Worm (Caenorhabditis elegans) whole organism, L1 larva: ENCODE data around the gene F32D8.4.
A peak's percentile ranks its signal among the peaks of the same experiment; 100 is the strongest.

Experiments
- Y116A8C.19 ChIP-seq: sonication (generic microtip); optimal IDR thresholded peaks from 2 replicates; lab custom pipeline; 2016; ENCODE audit warnings: missing compliant biosample characterization, missing genetic modification characterization, borderline replicate concordance
- aha-1 ChIP-seq: fragments of 150-350 bp; optimal IDR thresholded peaks from 2 replicates; lab custom pipeline; 2014; ENCODE audit warnings: missing biosample characterization, missing genetic modification characterization
- alr-1 ChIP-seq: fragments of 200-800 bp; sonication (Bioruptor generic); optimal IDR thresholded peaks from 2 replicates; lab custom pipeline; 2018; ENCODE audit warnings: borderline replicate concordance, mild to moderate bottlenecking, missing genetic modification characterization, missing compliant biosample characterization
- aly-2 ChIP-seq: fragments of 150-350 bp; optimal IDR thresholded peaks from 2 replicates; lab custom pipeline; 2014; ENCODE audit warnings: missing biosample characterization, missing genetic modification characterization
- ama-1 ChIP-seq: fragments of 150-350 bp; optimal IDR thresholded peaks from 2 replicates; lab custom pipeline; 2014
- blmp-1 ChIP-seq: fragments of 150-350 bp; optimal IDR thresholded peaks from 2 replicates; lab custom pipeline; 2014; ENCODE audit warnings: missing biosample characterization, missing genetic modification characterization
- ceh-8 ChIP-seq: fragments of 200-800 bp; sonication (Bioruptor generic); optimal IDR thresholded peaks from 2 replicates; lab custom pipeline; 2018; ENCODE audit warnings: mild to moderate bottlenecking, missing genetic modification characterization, moderate library complexity, missing compliant biosample characterization
- ceh-88 ChIP-seq: fragments of 200-800 bp; sonication (Bioruptor generic); IDR thresholded peaks from 2 replicates; pipeline ENCODE4 v1.3.6; 2022; ENCODE audit warnings: missing genetic modification characterization, missing compliant biosample characterization
- ces-1 ChIP-seq: fragments of 150-350 bp; optimal IDR thresholded peaks from 2 replicates; lab custom pipeline; 2014; ENCODE audit warnings: missing biosample characterization, missing genetic modification reagents, missing genetic modification characterization
- efl-1 ChIP-seq, 4 experiments: fragments of 150-350 bp; optimal IDR thresholded peaks in 3 of 4; peaks in 1 of 4; 1 replicate in 1 of 4; 2 replicates in 3 of 4; lab custom pipeline; 2014; ENCODE audit warnings: missing biosample characterization in 2 of 4, missing genetic modification characterization in 2 of 4, missing genetic modification reagents in 2 of 4
- elt-3 ChIP-seq, 6 experiments: fragments of 150-350 bp in 1 of 6; sonication (generic microtip); optimal IDR thresholded peaks; 2 replicates each; lab custom pipeline; 2017 to 2018; ENCODE audit warnings: missing biosample characterization in 6 of 6, missing genetic modification characterization in 6 of 6, inconsistent platforms in 1 of 6
- ets-5 ChIP-seq: fragments of 200-800 bp; sonication (Bioruptor generic); IDR thresholded peaks from 2 replicates; pipeline ENCODE4 v1.3.6; 2022; ENCODE audit warnings: missing genetic modification characterization, missing compliant biosample characterization
- fkh-10 ChIP-seq: sonication (generic microtip); optimal IDR thresholded peaks from 2 replicates; lab custom pipeline; 2017; ENCODE audit warnings: missing biosample characterization, missing genetic modification reagents, missing genetic modification characterization
- fkh-4 ChIP-seq: sonication (generic microtip); optimal IDR thresholded peaks from 2 replicates; lab custom pipeline; 2016; ENCODE audit warnings: missing compliant biosample characterization, missing genetic modification characterization, borderline replicate concordance
- hlh-17 ChIP-seq: fragments of 200-800 bp; sonication (Bioruptor generic); optimal IDR thresholded peaks from 2 replicates; lab custom pipeline; 2018; ENCODE audit warnings: missing genetic modification characterization, mild to moderate bottlenecking, missing compliant biosample characterization, moderate library complexity, borderline replicate concordance
- hlh-4 ChIP-seq: sonication (generic microtip); optimal IDR thresholded peaks from 2 replicates; lab custom pipeline; 2016; ENCODE audit warnings: mild to moderate bottlenecking, missing genetic modification characterization, missing compliant biosample characterization
- hpl-2 ChIP-seq: fragments of 150-350 bp; optimal IDR thresholded peaks from 2 replicates; lab custom pipeline; 2014; ENCODE audit warnings: missing biosample characterization, missing genetic modification reagents, missing genetic modification characterization
- jun-1 ChIP-seq: fragments of 150-350 bp; optimal IDR thresholded peaks from 2 replicates; lab custom pipeline; 2014; ENCODE audit warnings: missing biosample characterization, missing genetic modification reagents, missing genetic modification characterization
- lin-14 ChIP-seq: fragments of 200-800 bp; sonication (Bioruptor generic); optimal IDR thresholded peaks from 2 replicates; lab custom pipeline; 2018; ENCODE audit warnings: mild to moderate bottlenecking, missing genetic modification characterization, moderate library complexity, missing compliant biosample characterization
- lin-15B ChIP-seq: fragments of 150-350 bp; sonication (generic microtip); optimal IDR thresholded peaks from 3 replicates; lab custom pipeline; 2014; ENCODE audit warnings: missing biosample characterization, missing genetic modification characterization
- lin-35 ChIP-seq, 2 experiments: fragments of 150-350 bp; optimal IDR thresholded peaks; 2 replicates each; lab custom pipeline; 2014; ENCODE audit warnings: missing biosample characterization in 2 of 2, missing genetic modification characterization in 2 of 2, missing genetic modification reagents in 2 of 2
- lin-39 ChIP-seq: fragments of 150-350 bp; optimal IDR thresholded peaks from 2 replicates; lab custom pipeline; 2014; ENCODE audit warnings: missing biosample characterization, missing genetic modification reagents, missing genetic modification characterization
- mab-9 ChIP-seq: fragments of 200-800 bp; sonication (Bioruptor generic); IDR thresholded peaks from 2 replicates; pipeline ENCODE4 v1.3.6; 2022; ENCODE audit warnings: missing genetic modification reagents, missing genetic modification characterization, missing compliant biosample characterization
- mdl-1 ChIP-seq, 2 experiments: fragments of 150-350 bp; optimal IDR thresholded peaks; 2 replicates each; lab custom pipeline; 2014 to 2017; ENCODE audit warnings: missing biosample characterization in 2 of 2, missing genetic modification characterization in 2 of 2, inconsistent platforms in 1 of 2
- mef-2 ChIP-seq: fragments of 150-350 bp; optimal IDR thresholded peaks from 2 replicates; lab custom pipeline; 2014; ENCODE audit warnings: missing biosample characterization, missing genetic modification characterization
- nhr-11 ChIP-seq: fragments of 150-350 bp; optimal IDR thresholded peaks from 2 replicates; lab custom pipeline; 2014; ENCODE audit warnings: missing biosample characterization, missing genetic modification characterization
- nhr-237 ChIP-seq: fragments of 150-350 bp; optimal IDR thresholded peaks from 2 replicates; lab custom pipeline; 2014; ENCODE audit warnings: missing biosample characterization, missing genetic modification characterization
- nhr-47 ChIP-seq: sonication (generic microtip); optimal IDR thresholded peaks from 2 replicates; lab custom pipeline; 2016; ENCODE audit warnings: mild to moderate bottlenecking, missing genetic modification characterization, moderate library complexity, missing compliant biosample characterization
- nhr-76 ChIP-seq: sonication (generic microtip); optimal IDR thresholded peaks from 2 replicates; lab custom pipeline; 2017; ENCODE audit warnings: missing biosample characterization, missing genetic modification characterization
- nhr-77 ChIP-seq: fragments of 150-350 bp; optimal IDR thresholded peaks from 2 replicates; lab custom pipeline; 2014; ENCODE audit warnings: missing biosample characterization, missing genetic modification characterization
- nhr-84 ChIP-seq: sonication (generic microtip); optimal IDR thresholded peaks from 2 replicates; lab custom pipeline; 2017; ENCODE audit warnings: missing biosample characterization, missing genetic modification characterization
- nhr-85 ChIP-seq: sonication (generic microtip); peaks from one replicate; lab custom pipeline; 2016; ENCODE audit warnings: missing genetic modification characterization, inconsistent platforms, missing compliant biosample characterization
- nhr-90 ChIP-seq: sonication (generic microtip); optimal IDR thresholded peaks from 2 replicates; lab custom pipeline; 2016; ENCODE audit warnings: mild to moderate bottlenecking, missing genetic modification characterization, missing compliant biosample characterization; ENCODE audit not compliant: poor library complexity
- pag-3 ChIP-seq: sonication (generic microtip); optimal IDR thresholded peaks from 2 replicates; lab custom pipeline; 2017; ENCODE audit warnings: missing genetic modification characterization, mild to moderate bottlenecking, missing compliant biosample characterization, antibody characterized with exemption, borderline replicate concordance; ENCODE audit not compliant: insufficient read depth
- pqm-1 ChIP-seq: sonication (generic microtip); optimal IDR thresholded peaks from 3 replicates; lab custom pipeline; 2017; ENCODE audit warnings: missing biosample characterization, missing genetic modification characterization
- rnt-1 ChIP-seq: sonication (generic microtip); optimal IDR thresholded peaks from 2 replicates; lab custom pipeline; 2016; ENCODE audit warnings: mild to moderate bottlenecking, missing genetic modification characterization, moderate library complexity, missing compliant biosample characterization
- snpc-4 ChIP-seq: fragments of 150-350 bp; optimal IDR thresholded peaks from 2 replicates; lab custom pipeline; 2014; ENCODE audit warnings: missing biosample characterization, missing genetic modification characterization
- snu-23 ChIP-seq: sonication (generic microtip); optimal IDR thresholded peaks from 2 replicates; lab custom pipeline; 2016; ENCODE audit warnings: missing genetic modification characterization, missing compliant biosample characterization
- sup-37 ChIP-seq: fragments of 200-800 bp; sonication (Bioruptor generic); optimal IDR thresholded peaks from 2 replicates; lab custom pipeline; 2018; ENCODE audit warnings: mild to moderate bottlenecking, missing genetic modification characterization, missing compliant biosample characterization
- swsn-7 ChIP-seq: sonication (generic microtip); optimal IDR thresholded peaks from 2 replicates; lab custom pipeline; 2016; ENCODE audit warnings: missing genetic modification characterization, missing compliant biosample characterization
- tlp-1 ChIP-seq: fragments of 150-350 bp; optimal IDR thresholded peaks from 2 replicates; lab custom pipeline; 2014; ENCODE audit warnings: missing biosample characterization, missing genetic modification characterization
- unc-98 ChIP-seq: fragments of 200-800 bp; sonication (Bioruptor generic); IDR thresholded peaks from 2 replicates; pipeline ENCODE4 v1.3.6; 2022; ENCODE audit warnings: missing genetic modification characterization, missing compliant biosample characterization
- vab-15 ChIP-seq: sonication (generic microtip); optimal IDR thresholded peaks from 2 replicates; lab custom pipeline; 2017; ENCODE audit warnings: missing genotype, mild to moderate bottlenecking, missing genetic modification characterization, missing compliant biosample characterization
- zip-4 ChIP-seq: fragments of 200-800 bp; sonication (Bioruptor generic); optimal IDR thresholded peaks from 2 replicates; lab custom pipeline; 2018; ENCODE audit warnings: mild to moderate bottlenecking, missing genetic modification characterization, moderate library complexity, missing compliant biosample characterization
- ztf-11 ChIP-seq, 2 experiments: sonication (generic microtip); optimal IDR thresholded peaks; 2 replicates each; lab custom pipeline; 2016 to 2017; ENCODE audit warnings: missing genetic modification characterization in 2 of 2, missing biosample characterization in 1 of 2, missing compliant biosample characterization in 1 of 2
- ztf-4 ChIP-seq: fragments of 150-350 bp; optimal IDR thresholded peaks from 2 replicates; lab custom pipeline; 2014; ENCODE audit warnings: missing biosample characterization, missing genetic modification characterization

The F32D8.4 gene

DNA sequence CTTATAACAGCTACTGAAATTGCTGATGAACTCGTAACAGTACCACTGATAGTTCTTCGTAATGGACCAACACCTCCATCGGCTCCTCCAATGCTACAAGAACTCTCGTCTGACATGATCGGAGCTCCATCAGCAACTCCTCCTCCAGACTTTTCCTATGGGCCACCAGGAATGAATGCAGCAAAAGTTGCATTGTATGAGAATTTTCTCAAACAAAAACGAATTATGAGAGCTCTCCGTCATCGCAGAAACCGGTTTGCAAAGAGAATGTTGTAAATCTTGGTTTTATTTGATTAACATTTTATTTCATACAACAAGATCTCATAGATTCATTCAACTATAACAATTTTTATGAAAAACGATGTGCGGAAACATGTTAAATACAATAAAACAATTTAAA, 5.8 kb downstream of the F32D8.4 start (continued):
- no peak for TF ChIP-seq snu-23 (GFP tag; lab: Kevin White, UChicago)
- no peak for TF ChIP-seq mef-2 (tag; lab: Kevin White, UChicago)
- no peak for TF ChIP-seq jun-1 (tag; lab: Kevin White, UChicago)
- TF ChIP-seq hlh-17 (GFP tag; lab: Kevin White, UChicago), result no peak
- no peak for TF ChIP-seq alr-1
- no peak for TF ChIP-seq fkh-4 (tag; lab: Kevin White, UChicago)
- TF ChIP-seq nhr-11 (tag; lab: Kevin White, UChicago), result no peak
- TF ChIP-seq nhr-77 (tag; lab: Kevin White, UChicago), result no peak
- no peak for TF ChIP-seq rnt-1
- TF ChIP-seq lin-39 (tag; lab: Kevin White, UChicago), result no peak
- TF ChIP-seq ztf-11 (tag; optimal IDR thresholded peaks at IDR 0.05; lab: Kevin White, UChicago), result no peak
- TF ChIP-seq ets-5, result no peak
- TF ChIP-seq nhr-84 (tag; lab: Kevin White, UChicago), result no peak
- TF ChIP-seq ztf-4 (tag; lab: Kevin White, UChicago), result no peak
- TF ChIP-seq mdl-1 (tag; optimal IDR thresholded peaks at IDR 0.05; lab: Kevin White, UChicago), result no peak
- no peak for TF ChIP-seq Y116A8C.19 (tag; lab: Kevin White, UChicago)
- TF ChIP-seq ceh-8 (GFP tag; lab: Kevin White, UChicago), result no peak
- TF ChIP-seq vab-15 (tag; lab: Kevin White, UChicago), result no peak
- TF ChIP-seq tlp-1 (tag; lab: Kevin White, UChicago), result no peak
- peak; percentile 15 for TF ChIP-seq ama-1 (lab: Kevin White, UChicago)
- no peak for TF ChIP-seq hlh-4
- TF ChIP-seq mab-9 (GFP tag; lab: Robert Waterston, UW), result no peak
- no peak for TF ChIP-seq sup-37
- TF ChIP-seq nhr-90 (tag; lab: Kevin White, UChicago), result peak; percentile 28
- no peak for TF ChIP-seq pag-3 (tag; lab: Kevin White, UChicago)
- peak; percentile 30 for TF ChIP-seq nhr-85
- TF ChIP-seq ceh-88 (GFP tag; lab: Robert Waterston, UW), result no peak
- peak; percentile 6 for TF ChIP-seq nhr-47 (tag; lab: Kevin White, UChicago)
- no peak for TF ChIP-seq unc-98 (GFP tag; lab: Robert Waterston, UW)
- no peak for TF ChIP-seq snpc-4 (tag; lab: Kevin White, UChicago)
- no peak for TF ChIP-seq swsn-7
- no peak for TF ChIP-seq ces-1 (GFP tag; lab: Kevin White, UChicago)
- no peak for TF ChIP-seq aha-1 (tag; lab: Kevin White, UChicago)
- no peak for TF ChIP-seq lin-15B (tag; lab: Kevin White, UChicago)
- TF ChIP-seq nhr-237 (tag; lab: Kevin White, UChicago), result no peak
- no peak for TF ChIP-seq pqm-1 (tag; lab: Kevin White, UChicago)
- TF ChIP-seq fkh-10 (GFP tag; lab: Kevin White, UChicago), result no peak
- TF ChIP-seq lin-35 (GFP tag; optimal IDR thresholded peaks at IDR 0.05; lab: Kevin White, UChicago), result peak in 1 of 2 experiments; percentile 9
- no peak for TF ChIP-seq zip-4
- TF ChIP-seq hpl-2 (GFP tag; lab: Kevin White, UChicago), result no peak

DNA sequence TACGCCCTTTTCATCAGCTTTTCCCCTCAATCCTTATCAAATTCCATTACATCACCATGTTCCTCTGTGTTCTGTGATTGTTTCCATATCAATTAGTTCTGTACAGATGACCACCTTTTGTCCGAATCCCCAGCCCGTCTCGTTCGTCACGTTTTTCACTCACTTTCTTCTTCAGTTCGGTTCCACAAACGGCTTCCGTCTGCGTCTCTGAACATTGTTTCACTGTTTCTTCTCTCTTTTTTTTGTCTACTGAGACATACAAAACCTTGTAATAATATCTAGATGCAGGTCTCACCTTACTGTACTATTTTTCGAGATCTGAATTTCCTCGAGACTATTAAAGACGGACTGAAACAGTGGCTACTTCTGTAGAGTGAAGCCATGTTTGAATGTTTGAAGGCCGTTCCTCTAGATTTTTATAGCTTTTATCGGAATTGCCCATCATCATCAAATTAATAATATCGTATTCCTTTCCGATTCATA, 6.9 kb downstream of the F32D8.4 start, which contains the start of gene F32D8.3:
F32D8.3 (plus strand) TSS at position 433 of the 483 bp plus-strand sequence.
- TF ChIP-seq pag-3 (tag; lab: Kevin White, UChicago), result no peak
- TF ChIP-seq lin-14 (GFP tag; lab: Kevin White, UChicago), result peak; percentile 46
- no peak for TF ChIP-seq efl-1 (optimal IDR thresholded peaks at IDR 0.05; lab: Kevin White, UChicago)
- no peak for TF ChIP-seq efl-1 (GFP tag; optimal IDR thresholded peaks at IDR 0.05 in 1 of 2; lab: Kevin White, UChicago)
- TF ChIP-seq ceh-8 (GFP tag; lab: Kevin White, UChicago), result no peak
- TF ChIP-seq aly-2 (tag; lab: Kevin White, UChicago), result no peak
- TF ChIP-seq elt-3 (tag; optimal IDR thresholded peaks at IDR 0.05; lab: Kevin White, UChicago), result peak in 1 of 6 experiments; percentile 36
- TF ChIP-seq blmp-1, result peak; percentile 98
- no peak for TF ChIP-seq nhr-237 (tag; lab: Kevin White, UChicago)
- no peak for TF ChIP-seq nhr-85
- TF ChIP-seq nhr-76, result no peak
- TF ChIP-seq mef-2 (tag; lab: Kevin White, UChicago), result no peak
- TF ChIP-seq, all 84 proteins: peak for 3
